Fruit fly (Drosophila melanogaster) whole organism, prepupa: ENCODE results near the gene dsd.

ENCODE experiments used
- CG6854 ChIP-seq: fragments of 200-800 bp; sonication (Bioruptor generic); optimal IDR thresholded peaks from 2 replicates; lab custom pipeline; 2017; ENCODE audit warnings: missing biosample characterization, mild to moderate bottlenecking, missing genetic modification characterization
- Gug ChIP-seq: fragments of 200-800 bp; sonication (Bioruptor generic); IDR thresholded peaks from 2 replicates; pipeline ENCODE4 v1.3.6; 2022; ENCODE audit warnings: missing biosample characterization, missing genetic modification characterization
- OdsH ChIP-seq: fragments of 200-800 bp; sonication (Bioruptor generic); optimal IDR thresholded peaks from 3 replicates; lab custom pipeline; 2016; ENCODE audit warnings: missing biosample characterization, missing genetic modification characterization
- Smox ChIP-seq: fragments of 200-800 bp; sonication (Bioruptor generic); optimal IDR thresholded peaks from 3 replicates; lab custom pipeline; 2016; ENCODE audit warnings: missing biosample characterization, missing genetic modification characterization
- Sox102F ChIP-seq: fragments of 200-800 bp; sonication (Bioruptor generic); optimal IDR thresholded peaks from 2 replicates; lab custom pipeline; 2016; ENCODE audit warnings: missing biosample characterization, mild to moderate bottlenecking, missing genetic modification characterization
- fkh ChIP-seq: fragments of 200-800 bp; sonication (Bioruptor generic); optimal IDR thresholded peaks from 3 replicates; lab custom pipeline; 2017; ENCODE audit warnings: missing biosample characterization, mild to moderate bottlenecking, missing genetic modification characterization, moderate library complexity
- svp ChIP-seq: fragments of 200-800 bp; sonication (Bioruptor generic); peaks from one replicate; lab custom pipeline; 2016; ENCODE audit warnings: missing biosample characterization, missing genetic modification characterization

- peak; percentile 83 for TF ChIP-seq OdsH (GFP tag; lab: Kevin White, UChicago)
- peak; percentile 88 for TF ChIP-seq Sox102F
- peak; percentile 81 for TF ChIP-seq CG6854 (GFP tag; lab: Kevin White, UChicago)
- no peak for TF ChIP-seq Gug (GFP tag; lab: Robert Waterston, UW)
- no peak for TF ChIP-seq fkh (GFP tag; lab: Kevin White, UChicago)
- TF ChIP-seq svp (GFP tag; lab: Kevin White, UChicago): peak; percentile 85
- TF ChIP-seq Smox (GFP tag; lab: Kevin White, UChicago): no peak
Observed at dm6 chr3R:27581263-27581868, 25.8 kb downstream of the dsd start.
